Fruit fly (Drosophila melanogaster) whole organism, embryonic: ENCODE results near the gene nop5.

ENCODE experiments used
- Atf6 ChIP-seq: fragments of 200-800 bp; sonication (Bioruptor generic); IDR thresholded peaks from 2 replicates; pipeline ENCODE4 v1.3.6; 2022; ENCODE audit warnings: missing biosample characterization, missing genetic modification characterization
- BEAF-32 ChIP-seq: fragments of 200-800 bp; sonication (Bioruptor generic); optimal IDR thresholded peaks from 3 replicates; lab custom pipeline; 2017; ENCODE audit warnings: missing biosample characterization, missing genetic modification characterization, mild to moderate bottlenecking, moderate library complexity, missing genetic modification reagents
- C15 ChIP-seq: fragments of 200-800 bp; sonication (Bioruptor generic); IDR thresholded peaks from 3 replicates; pipeline ENCODE4 v1.3.6; 2022; ENCODE audit warnings: missing biosample characterization, missing genetic modification characterization
- CG11085 ChIP-seq: fragments of 200-800 bp; sonication (Bioruptor generic); IDR thresholded peaks from 2 replicates; pipeline ENCODE4 v1.3.6; 2022; ENCODE audit warnings: missing biosample characterization, missing genetic modification characterization
- CG11093 ChIP-seq: fragments of 200-800 bp; sonication (Bioruptor generic); IDR thresholded peaks from 3 replicates; pipeline ENCODE4 v1.3.6; 2022; ENCODE audit warnings: missing biosample characterization, missing genetic modification characterization
- CG12942 ChIP-seq: fragments of 200-800 bp; sonication (Bioruptor generic); optimal IDR thresholded peaks from 3 replicates; lab custom pipeline; 2016; ENCODE audit warnings: missing biosample characterization, missing genetic modification characterization
- CG1602 ChIP-seq: fragments of 200-800 bp; sonication (Bioruptor generic); optimal IDR thresholded peaks from 3 replicates; lab custom pipeline; 2016; ENCODE audit warnings: missing biosample characterization, missing genetic modification characterization
- CG17829 ChIP-seq: fragments of 200-800 bp; optimal IDR thresholded peaks from 2 replicates; lab custom pipeline; 2019; ENCODE audit warnings: missing biosample characterization, mild to moderate bottlenecking, missing genetic modification characterization, moderate library complexity
- CG18619 ChIP-seq: fragments of 200-800 bp; sonication (Bioruptor generic); optimal IDR thresholded peaks from 3 replicates; lab custom pipeline; 2017; ENCODE audit warnings: missing biosample characterization, mild to moderate bottlenecking, missing genetic modification characterization
- CG2120 ChIP-seq: fragments of 200-800 bp; sonication (Bioruptor generic); optimal IDR thresholded peaks from 3 replicates; lab custom pipeline; 2016; ENCODE audit warnings: missing biosample characterization, missing genetic modification characterization
- CG2199 ChIP-seq: fragments of 200-800 bp; sonication (Bioruptor generic); IDR thresholded peaks from 3 replicates; pipeline ENCODE4 v1.3.6; 2022; ENCODE audit warnings: missing biosample characterization, missing genetic modification characterization
- CG33213 ChIP-seq: fragments of 200-800 bp; sonication (Bioruptor generic); optimal IDR thresholded peaks from 3 replicates; lab custom pipeline; 2016; ENCODE audit warnings: missing biosample characterization, missing genetic modification characterization
- CG34224 ChIP-seq: fragments of 200-800 bp; sonication (Bioruptor generic); IDR thresholded peaks from 3 replicates; pipeline ENCODE4 v1.3.6; 2022; ENCODE audit warnings: missing biosample characterization, missing genetic modification characterization; ENCODE audit not compliant: partially characterized antibody
- CG4328 ChIP-seq: fragments of 200-800 bp; sonication (Bioruptor generic); optimal IDR thresholded peaks from 3 replicates; lab custom pipeline; 2017; ENCODE audit warnings: missing biosample characterization, missing genetic modification reagents, missing genetic modification characterization
- CG4730 ChIP-seq: fragments of 200-800 bp; sonication (Bioruptor generic); IDR thresholded peaks from 2 replicates; pipeline ENCODE4 v1.3.6; 2022; ENCODE audit warnings: missing biosample characterization, missing genetic modification characterization
- CG5180 ChIP-seq: fragments of 200-800 bp; sonication (Bioruptor generic); optimal IDR thresholded peaks from 3 replicates; lab custom pipeline; 2017; ENCODE audit warnings: missing biosample characterization, missing genetic modification characterization, mild to moderate bottlenecking, moderate library complexity, missing genetic modification reagents
- CG7556 ChIP-seq: fragments of 200-800 bp; sonication (Bioruptor generic); optimal IDR thresholded peaks from 2 replicates; lab custom pipeline; 2017; ENCODE audit warnings: missing biosample characterization, mild to moderate bottlenecking, missing genetic modification characterization
- CG8359 ChIP-seq: fragments of 200-800 bp; sonication (Bioruptor generic); optimal IDR thresholded peaks from 2 replicates; lab custom pipeline; 2017; ENCODE audit warnings: missing biosample characterization, mild to moderate bottlenecking, missing genetic modification characterization, borderline replicate concordance
- CG8765 ChIP-seq: fragments of 200-800 bp; sonication (Bioruptor generic); IDR thresholded peaks from 2 replicates; pipeline ENCODE4 v1.3.6; 2022; ENCODE audit warnings: missing biosample characterization, missing genetic modification characterization
- Chrac-16 ChIP-seq: fragments of 200-800 bp; sonication (Bioruptor generic); optimal IDR thresholded peaks from 3 replicates; lab custom pipeline; 2016; ENCODE audit warnings: missing biosample characterization, missing genetic modification characterization
- D19B ChIP-seq: fragments of 200-800 bp; sonication (Bioruptor generic); optimal IDR thresholded peaks from 2 replicates; lab custom pipeline; 2017; ENCODE audit warnings: missing biosample characterization, mild to moderate bottlenecking, missing genetic modification characterization
- Dbx ChIP-seq: fragments of 200-800 bp; sonication (Bioruptor generic); IDR thresholded peaks from 3 replicates; pipeline ENCODE4 v1.3.6; 2022; ENCODE audit warnings: missing biosample characterization, missing genetic modification characterization
- Dfd ChIP-seq, 2 experiments: fragments of >200 bp; optimal IDR thresholded peaks; 2 replicates each; lab custom pipeline; 2017; ENCODE audit warnings: missing biosample characterization in 2 of 2, missing genetic modification characterization in 2 of 2
- Elba2 ChIP-seq: fragments of 200-800 bp; sonication (Bioruptor generic); optimal IDR thresholded peaks from 3 replicates; lab custom pipeline; 2016; ENCODE audit warnings: missing biosample characterization, missing genetic modification characterization
- HmgZ ChIP-seq: fragments of 200-800 bp; sonication (Bioruptor generic); optimal IDR thresholded peaks from 2 replicates; lab custom pipeline; 2018; ENCODE audit warnings: missing biosample characterization, mild to moderate bottlenecking, missing genetic modification characterization
- Lim3 ChIP-seq: fragments of 200-800 bp; sonication (Bioruptor generic); IDR thresholded peaks from 2 replicates; pipeline ENCODE4 v1.3.6; 2022; ENCODE audit warnings: missing biosample characterization, missing genetic modification characterization
- Mes4 ChIP-seq: fragments of 200-800 bp; sonication (Bioruptor generic); optimal IDR thresholded peaks from 2 replicates; lab custom pipeline; 2016; ENCODE audit warnings: missing biosample characterization, missing genetic modification characterization
- NFAT ChIP-seq: fragments of 200-800 bp; sonication (Bioruptor generic); IDR thresholded peaks from 2 replicates; pipeline ENCODE4 v1.3.6; 2022; ENCODE audit warnings: missing biosample characterization, missing genetic modification characterization
- PHDP ChIP-seq: fragments of 200-800 bp; sonication (Bioruptor generic); optimal IDR thresholded peaks from 3 replicates; lab custom pipeline; 2018; ENCODE audit warnings: missing biosample characterization, mild to moderate bottlenecking, missing genetic modification characterization, moderate library complexity
- Rx ChIP-seq: fragments of 200-800 bp; sonication (Bioruptor generic); IDR thresholded peaks from 2 replicates; pipeline ENCODE4 v1.3.6; 2022; ENCODE audit warnings: missing biosample characterization, missing genetic modification characterization
- Scr ChIP-seq: fragments of 200-800 bp; sonication (Bioruptor generic); IDR thresholded peaks from 2 replicates; pipeline ENCODE4 v1.3.6; 2022; ENCODE audit warnings: missing biosample characterization, missing genetic modification characterization; ENCODE audit not compliant: partially characterized antibody
- Side ChIP-seq: fragments of 200-800 bp; sonication (Bioruptor generic); optimal IDR thresholded peaks from 2 replicates; lab custom pipeline; 2016; ENCODE audit warnings: missing biosample characterization, missing genetic modification characterization
- Spps ChIP-seq: fragments of 200-800 bp; sonication (Bioruptor generic); optimal IDR thresholded peaks from 2 replicates; lab custom pipeline; 2018; ENCODE audit warnings: missing biosample characterization, mild to moderate bottlenecking, missing genetic modification characterization
- Tbp ChIP-seq: fragments of >200 bp; optimal IDR thresholded peaks from 2 replicates; lab custom pipeline; 2018; ENCODE audit warnings: missing biosample characterization, missing genetic modification characterization
- az2 ChIP-seq: fragments of 200-800 bp; sonication (Bioruptor generic); optimal IDR thresholded peaks from 3 replicates; lab custom pipeline; 2016; ENCODE audit warnings: missing biosample characterization, missing genetic modification characterization
- br ChIP-seq: fragments of >200 bp; optimal IDR thresholded peaks from 2 replicates; lab custom pipeline; 2017
- btn ChIP-seq: fragments of 200-800 bp; sonication (Bioruptor generic); optimal IDR thresholded peaks from 2 replicates; lab custom pipeline; 2016; ENCODE audit warnings: missing biosample characterization, missing genetic modification characterization
- cg ChIP-seq: fragments of 200-800 bp; sonication (Bioruptor generic); optimal IDR thresholded peaks from 3 replicates; lab custom pipeline; 2019; ENCODE audit warnings: missing biosample characterization, mild to moderate bottlenecking, missing genetic modification characterization, moderate library complexity
- chinmo ChIP-seq: fragments of 200-800 bp; sonication (Bioruptor generic); IDR thresholded peaks from 4 replicates; pipeline ENCODE4 v1.3.6; 2022; ENCODE audit warnings: missing biosample characterization, missing genetic modification characterization; ENCODE audit not compliant: partially characterized antibody
- disco-r ChIP-seq: fragments of 200-800 bp; sonication (Bioruptor generic); optimal IDR thresholded peaks from 2 replicates; lab custom pipeline; 2016; ENCODE audit warnings: missing biosample characterization, missing genetic modification characterization
- eve ChIP-seq, 2 experiments: fragments of >200 bp; optimal IDR thresholded peaks; 2 replicates each; lab custom pipeline; 2017; ENCODE audit warnings: missing biosample characterization in 2 of 2, missing genetic modification characterization in 2 of 2
- nmo ChIP-seq: fragments of 200-800 bp; sonication (Bioruptor generic); optimal IDR thresholded peaks from 2 replicates; lab custom pipeline; 2018; ENCODE audit warnings: missing biosample characterization, mild to moderate bottlenecking, missing genetic modification characterization, moderate library complexity
- prd ChIP-seq, 3 experiments: fragments of >200 bp in 2 of 3; fragments of 200-800 bp in 1 of 3; sonication (Bioruptor generic) in 1 of 3; optimal IDR thresholded peaks in 2 of 3; IDR thresholded peaks in 1 of 3; 2 replicates in 2 of 3; 3 replicates in 1 of 3; pipeline versions ENCODE4 v1.3.6 to Lab custom; 2017 to 2022; ENCODE audit warnings: missing biosample characterization in 1 of 3, missing genetic modification characterization in 1 of 3
- repo ChIP-seq: fragments of 200-800 bp; sonication (Bioruptor generic); optimal IDR thresholded peaks from 2 replicates; lab custom pipeline; 2016; ENCODE audit warnings: missing biosample characterization, missing genetic modification characterization
- rib ChIP-seq: fragments of 200-800 bp; sonication (Bioruptor generic); IDR thresholded peaks from 2 replicates; pipeline ENCODE4 v1.3.6; 2022; ENCODE audit warnings: missing biosample characterization, missing genetic modification characterization
- tgo ChIP-seq: fragments of 200-800 bp; sonication (Bioruptor generic); IDR thresholded peaks from 3 replicates; pipeline ENCODE4 v1.3.6; 2022; ENCODE audit warnings: missing biosample characterization, missing genetic modification characterization
- twi ChIP-seq: fragments of 200-800 bp; optimal IDR thresholded peaks from 2 replicates; lab custom pipeline; 2019; ENCODE audit warnings: missing biosample characterization, mild to moderate bottlenecking, missing genetic modification characterization, moderate library complexity
- tx ChIP-seq: fragments of 200-800 bp; sonication (Bioruptor generic); optimal IDR thresholded peaks from 2 replicates; lab custom pipeline; 2016; ENCODE audit warnings: missing biosample characterization, missing genetic modification characterization
- vvl ChIP-seq: fragments of 200-800 bp; sonication (Bioruptor generic); IDR thresholded peaks from 2 replicates; pipeline ENCODE4 v1.3.6; 2022; ENCODE audit warnings: missing biosample characterization, missing genetic modification characterization
- wdn ChIP-seq: fragments of 200-800 bp; sonication (Bioruptor generic); IDR thresholded peaks from 2 replicates; pipeline ENCODE4 v1.3.6; 2022; ENCODE audit warnings: missing biosample characterization, missing genetic modification characterization
- wor ChIP-seq: fragments of 200-800 bp; sonication (Bioruptor generic); IDR thresholded peaks from 2 replicates; pipeline ENCODE4 v1.3.6; 2022; ENCODE audit warnings: missing biosample characterization, missing genetic modification characterization

The nop5 gene

DNA sequence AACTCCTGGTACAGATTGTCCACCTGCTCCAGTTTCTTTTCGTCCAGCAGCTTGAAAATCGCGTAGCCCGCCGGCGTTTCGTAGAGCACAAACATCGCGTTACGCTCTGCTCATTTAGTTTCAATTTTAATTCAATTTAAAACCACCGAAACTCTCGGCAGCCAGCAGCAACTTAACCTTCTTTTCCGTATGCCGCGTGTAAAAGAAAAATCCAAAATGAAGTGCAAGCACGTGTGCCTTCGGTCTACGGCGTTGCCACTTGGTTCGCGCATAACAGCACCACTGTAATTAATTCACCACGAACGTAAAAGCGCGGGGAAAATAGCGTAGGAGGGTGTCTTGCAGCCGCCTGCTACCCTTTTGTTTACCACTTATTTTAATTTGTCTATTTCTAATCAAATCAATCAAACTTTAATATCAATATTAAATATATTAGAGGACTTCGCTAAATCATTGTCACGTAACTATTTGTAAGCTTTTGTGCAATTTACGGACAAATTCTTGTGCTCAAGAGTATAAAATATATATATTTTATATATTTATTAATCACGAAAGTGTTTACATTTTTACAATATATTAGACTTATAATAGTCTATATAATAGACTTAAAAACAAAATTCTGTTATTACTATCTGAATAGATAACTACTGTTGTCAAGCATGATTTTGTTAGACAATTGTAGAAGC lies at the start of gene nop5 (continued):
- TF ChIP-seq Dfd (GFP tag; optimal IDR thresholded peaks at IDR 0.05; lab: Kevin White, UChicago) = no peak
- no peak for TF ChIP-seq repo (GFP tag; lab: Kevin White, UChicago)
- peak; percentile 3 for TF ChIP-seq CG12942 (GFP tag; lab: Kevin White, UChicago)
- peak; percentile 47 for TF ChIP-seq CG1602
- TF ChIP-seq vvl (GFP tag; lab: Robert Waterston, UW) = no peak; the same call in 1 of the 2 replicates
- TF ChIP-seq az2 (GFP tag; lab: Kevin White, UChicago) = peak; percentile 44
- TF ChIP-seq Dbx (GFP tag; lab: Robert Waterston, UW) = no peak
- no peak for TF ChIP-seq rib
- no peak for TF ChIP-seq Atf6 (GFP tag; lab: Robert Waterston, UW)
- TF ChIP-seq HmgZ (tag; lab: Kevin White, UChicago) = no peak
- no peak for TF ChIP-seq Lim3
- TF ChIP-seq CG18619 (GFP tag; lab: Kevin White, UChicago) = peak; percentile 83
- no peak for TF ChIP-seq disco-r (GFP tag; lab: Kevin White, UChicago)
- TF ChIP-seq CG34224 (GFP tag; lab: Robert Waterston, UW) = no peak
- TF ChIP-seq CG8765 = no peak
- TF ChIP-seq Mes4 (GFP tag; lab: Kevin White, UChicago) = no peak
- TF ChIP-seq twi (tag; lab: Kevin White, UChicago) = peak; percentile 24
- TF ChIP-seq wdn (GFP tag; lab: Robert Waterston, UW) = no peak
- no peak for TF ChIP-seq Rx (GFP tag; lab: Robert Waterston, UW)
- TF ChIP-seq D19B (GFP tag; lab: Kevin White, UChicago) = peak; percentile 99
- TF ChIP-seq BEAF-32 (GFP tag; lab: Kevin White, UChicago) = no peak
- TF ChIP-seq eve (GFP tag; optimal IDR thresholded peaks at IDR 0.05; lab: Kevin White, UChicago) = no peak
- TF ChIP-seq PHDP = peak; percentile 36
- TF ChIP-seq CG17829 = peak; percentile 78
- TF ChIP-seq Side = no peak
- no peak for TF ChIP-seq Spps (tag; lab: Kevin White, UChicago)
- TF ChIP-seq CG33213 = no peak
- peak; percentile 35 for TF ChIP-seq CG2120 (GFP tag; lab: Kevin White, UChicago)
- no peak for TF ChIP-seq CG11093 (GFP tag; lab: Robert Waterston, UW)
- peak; percentile 81 for TF ChIP-seq nmo (GFP tag; lab: Kevin White, UChicago)
- 0 out of 2 replicates have a peak, but pooled peaks have one; percentile 30 for TF ChIP-seq NFAT
- no peak for TF ChIP-seq chinmo
- no peak for TF ChIP-seq CG4730 (GFP tag; lab: Robert Waterston, UW)
- TF ChIP-seq prd (optimal IDR thresholded peaks at IDR 0.05; lab: Kevin White, UChicago) = no peak
- peak; percentile 37; the same call in 1 of the 3 replicates for TF ChIP-seq prd (GFP tag; IDR thresholded peaks at IDR 0.05; lab: Robert Waterston, UW)
- TF ChIP-seq br (lab: Kevin White, UChicago) = no peak
- TF ChIP-seq Scr (GFP tag; lab: Robert Waterston, UW) = no peak
- no peak for TF ChIP-seq Tbp (GFP tag; lab: Kevin White, UChicago)
- TF ChIP-seq CG8359 = peak; percentile 20
- TF ChIP-seq btn (GFP tag; lab: Kevin White, UChicago) = no peak
- TF ChIP-seq wor (GFP tag; lab: Robert Waterston, UW) = no peak
- TF ChIP-seq tx = no peak
- no peak; the same call in 2 of the 3 replicates for TF ChIP-seq tgo (GFP tag; lab: Robert Waterston, UW)
- TF ChIP-seq CG11085 (GFP tag; lab: Robert Waterston, UW) = no peak
- TF ChIP-seq cg (GFP tag; lab: Kevin White, UChicago) = peak; percentile 24
- no peak for TF ChIP-seq CG2199
- no peak for TF ChIP-seq Elba2
- peak; percentile 33 for TF ChIP-seq Chrac-16
- TF ChIP-seq CG4328 (GFP tag; lab: Kevin White, UChicago) = peak; percentile 84
- no peak for TF ChIP-seq C15
- no peak for TF ChIP-seq CG5180
- TF ChIP-seq CG7556 (GFP tag; lab: Kevin White, UChicago) = peak; percentile 84
